Worm (Caenorhabditis elegans) whole organism, L4 larva: ENCODE measurements around the gene K07C11.7.

Experiments used
- F26F4.8 ChIP-seq: fragments of 200-800 bp; sonication (Bioruptor generic); conservative IDR thresholded peaks from 2 replicates; pipeline ENCODE4 v1.3.6; 2022; ENCODE audit warnings: missing genetic modification characterization, missing compliant biosample characterization
- F49E8.2 ChIP-seq: sonication (generic microtip); optimal IDR thresholded peaks from 2 replicates; lab custom pipeline; 2016; ENCODE audit warnings: missing compliant biosample characterization, mild to moderate bottlenecking, missing genetic modification characterization, borderline replicate concordance
- T26A8.4 ChIP-seq: fragments of 200-800 bp; sonication (Bioruptor generic); IDR thresholded peaks from 2 replicates; pipeline ENCODE4 v1.3.6; 2022; ENCODE audit warnings: missing genetic modification characterization, missing compliant biosample characterization
- Y105C5A.15 ChIP-seq: fragments of 200-800 bp; sonication (Bioruptor generic); IDR thresholded peaks from 2 replicates; pipeline ENCODE4 v1.3.6; 2022; ENCODE audit warnings: missing genetic modification characterization, missing compliant biosample characterization
- Y5F2A.4 ChIP-seq: fragments of 200-800 bp; sonication (Bioruptor generic); optimal IDR thresholded peaks from 2 replicates; lab custom pipeline; 2018; ENCODE audit warnings: mild to moderate bottlenecking, missing genetic modification characterization, missing compliant biosample characterization
- ZK337.2 ChIP-seq: fragments of 200-800 bp; sonication (Bioruptor generic); IDR thresholded peaks from 2 replicates; pipeline ENCODE4 v1.3.6; 2022; ENCODE audit warnings: missing genetic modification reagents, missing genetic modification characterization, missing compliant biosample characterization
- aha-1 ChIP-seq: fragments of 150-350 bp; peaks from one replicate; lab custom pipeline; 2014; ENCODE audit warnings: missing biosample characterization, missing genetic modification characterization
- ama-1 ChIP-seq: fragments of 150-350 bp; optimal IDR thresholded peaks from 2 replicates; lab custom pipeline; 2014; ENCODE audit warnings: inconsistent platforms, mixed read lengths
- ceh-20 ChIP-seq: fragments of 200-800 bp; sonication (Bioruptor generic); IDR thresholded peaks from 2 replicates; pipeline ENCODE4 v1.3.6; 2022; ENCODE audit warnings: missing genetic modification reagents, missing genetic modification characterization, missing compliant biosample characterization
- ceh-28 ChIP-seq: fragments of 150-350 bp; optimal IDR thresholded peaks from 2 replicates; lab custom pipeline; 2014; ENCODE audit warnings: missing biosample characterization, missing genetic modification reagents, missing genetic modification characterization
- ceh-44 ChIP-seq: fragments of 200-800 bp; sonication (Bioruptor generic); IDR thresholded peaks from 2 replicates; pipeline ENCODE4 v1.3.6; 2022; ENCODE audit warnings: missing genetic modification reagents, missing genetic modification characterization, missing compliant biosample characterization
- cey-2 ChIP-seq: sonication (generic microtip); optimal IDR thresholded peaks from 3 replicates; lab custom pipeline; 2017; ENCODE audit warnings: missing genetic modification characterization, mild to moderate bottlenecking, missing compliant biosample characterization, antibody characterized with exemption, borderline replicate concordance; ENCODE audit not compliant: insufficient read depth
- daf-16 ChIP-seq, 3 experiments: sonication (generic microtip); optimal IDR thresholded peaks; 2 replicates each; lab custom pipeline; 2016 to 2017; ENCODE audit warnings: missing genetic modification characterization in 3 of 3, missing genetic modification reagents in 3 of 3, mild to moderate bottlenecking in 2 of 3, missing compliant biosample characterization in 2 of 3, missing biosample characterization in 1 of 3, moderate library complexity in 1 of 3
- dmd-6 ChIP-seq: fragments of 200-800 bp; sonication (Bioruptor generic); IDR thresholded peaks from 2 replicates; pipeline ENCODE4 v1.3.6; 2022; ENCODE audit warnings: missing genetic modification reagents, missing genetic modification characterization, missing compliant biosample characterization
- dmd-8 ChIP-seq: fragments of 200-800 bp; sonication (Bioruptor generic); IDR thresholded peaks from 2 replicates; pipeline ENCODE4 v1.3.6; 2022; ENCODE audit warnings: missing genetic modification characterization, missing compliant biosample characterization
- duxl-1 ChIP-seq: sonication (generic microtip); optimal IDR thresholded peaks from 2 replicates; lab custom pipeline; 2016; ENCODE audit warnings: mild to moderate bottlenecking, missing genetic modification characterization, moderate library complexity, missing compliant biosample characterization; ENCODE audit not compliant: poor library complexity
- dve-1 ChIP-seq: sonication (generic microtip); optimal IDR thresholded peaks from 2 replicates; lab custom pipeline; 2017; ENCODE audit warnings: antibody characterized with exemption, mild to moderate bottlenecking, missing genetic modification characterization, missing compliant biosample characterization; ENCODE audit not compliant: insufficient read depth
- egl-43 ChIP-seq: fragments of 200-800 bp; sonication (Bioruptor generic); IDR thresholded peaks from 2 replicates; pipeline ENCODE4 v1.3.6; 2022; ENCODE audit warnings: missing genetic modification reagents, missing genetic modification characterization, missing compliant biosample characterization
- fos-1 ChIP-seq: fragments of 150-350 bp; optimal IDR thresholded peaks from 2 replicates; lab custom pipeline; 2014; ENCODE audit warnings: missing biosample characterization, missing genetic modification characterization
- gei-8 ChIP-seq: fragments of 200-800 bp; sonication (Bioruptor generic); optimal IDR thresholded peaks from 2 replicates; lab custom pipeline; 2018; ENCODE audit warnings: mild to moderate bottlenecking, missing genetic modification characterization, missing compliant biosample characterization
- hlh-30 ChIP-seq: sonication (generic microtip); optimal IDR thresholded peaks from 2 replicates; lab custom pipeline; 2017; ENCODE audit warnings: antibody characterized with exemption, mild to moderate bottlenecking, missing genetic modification characterization, missing compliant biosample characterization; ENCODE audit not compliant: insufficient read depth
- hmg-1.1 ChIP-seq: fragments of 200-800 bp; sonication (Bioruptor generic); IDR thresholded peaks from 2 replicates; pipeline ENCODE4 v1.3.6; 2022; ENCODE audit warnings: missing genetic modification reagents, missing genetic modification characterization, missing compliant biosample characterization
- lim-7 ChIP-seq: fragments of 200-800 bp; sonication (Bioruptor generic); IDR thresholded peaks from 2 replicates; pipeline ENCODE4 v1.3.6; 2022; ENCODE audit warnings: missing genetic modification characterization, missing compliant biosample characterization
- lin-38 ChIP-seq: fragments of 200-800 bp; sonication (Bioruptor generic); IDR thresholded peaks from 2 replicates; pipeline ENCODE4 v1.3.6; 2022; ENCODE audit warnings: missing genetic modification reagents, missing genetic modification characterization, missing compliant biosample characterization
- madf-5 ChIP-seq, 2 experiments: fragments of 200-800 bp; sonication (Bioruptor generic); IDR thresholded peaks; 2 replicates each; pipeline ENCODE4 v1.3.6; 2022; ENCODE audit warnings: missing compliant biosample characterization in 2 of 2, missing genetic modification characterization in 2 of 2
- madf-9 ChIP-seq: fragments of 200-800 bp; sonication (Bioruptor generic); conservative IDR thresholded peaks from 2 replicates; pipeline ENCODE4 v1.3.6; 2022; ENCODE audit warnings: missing genetic modification reagents, missing genetic modification characterization, missing compliant biosample characterization
- mdl-1 ChIP-seq, 2 experiments: fragments of 150-350 bp in 1 of 2; sonication (generic microtip) in 1 of 2; optimal IDR thresholded peaks; 2 replicates each; lab custom pipeline; 2014 to 2017; ENCODE audit warnings: missing biosample characterization in 2 of 2, missing genetic modification characterization in 2 of 2
- mdt-29 ChIP-seq: fragments of 200-800 bp; sonication (Bioruptor generic); IDR thresholded peaks from 2 replicates; pipeline ENCODE4 v1.3.6; 2022; ENCODE audit warnings: missing genetic modification reagents, missing genetic modification characterization, missing compliant biosample characterization
- mes-2 ChIP-seq: sonication (generic microtip); optimal IDR thresholded peaks from 2 replicates; lab custom pipeline; 2016; ENCODE audit warnings: missing genotype, mild to moderate bottlenecking, missing genetic modification characterization, missing compliant biosample characterization; ENCODE audit not compliant: poor library complexity, severe bottlenecking
- mxl-2 ChIP-seq: fragments of 200-800 bp; sonication (Bioruptor generic); conservative IDR thresholded peaks from 2 replicates; pipeline ENCODE4 v1.3.6; 2022; ENCODE audit warnings: missing genetic modification reagents, missing genetic modification characterization, missing compliant biosample characterization
- mxl-3 ChIP-seq: fragments of 200-800 bp; sonication (Bioruptor generic); optimal IDR thresholded peaks from 2 replicates; lab custom pipeline; 2018; ENCODE audit warnings: mild to moderate bottlenecking, missing genetic modification characterization, missing compliant biosample characterization
- nhr-10 ChIP-seq: fragments of 150-350 bp; optimal IDR thresholded peaks from 2 replicates; lab custom pipeline; 2014; ENCODE audit warnings: missing biosample characterization, missing genetic modification characterization
- nhr-102 ChIP-seq: sonication (generic microtip); optimal IDR thresholded peaks from 2 replicates; lab custom pipeline; 2016; ENCODE audit warnings: mild to moderate bottlenecking, missing genetic modification characterization, moderate library complexity, missing compliant biosample characterization
- nhr-111 ChIP-seq: fragments of 200-800 bp; sonication (Bioruptor generic); optimal IDR thresholded peaks from 2 replicates; lab custom pipeline; 2018; ENCODE audit warnings: mild to moderate bottlenecking, missing genetic modification characterization, missing compliant biosample characterization
- nhr-6 ChIP-seq: fragments of 150-350 bp; optimal IDR thresholded peaks from 2 replicates; lab custom pipeline; 2014; ENCODE audit warnings: missing biosample characterization, missing genetic modification characterization
- pha-4 ChIP-seq, 2 experiments: fragments of 150-350 bp in 1 of 2; fragments of 200-800 bp in 1 of 2; sonication (Bioruptor generic) in 1 of 2; IDR thresholded peaks in 1 of 2; optimal IDR thresholded peaks in 1 of 2; 2 replicates each; pipeline versions ENCODE4 v1.3.6 to Lab custom; 2014 to 2022; ENCODE audit warnings: missing genetic modification characterization in 2 of 2, missing genetic modification reagents in 2 of 2, missing biosample characterization in 1 of 2, missing compliant biosample characterization in 1 of 2
- pqm-1 ChIP-seq: sonication (generic microtip); optimal IDR thresholded peaks from 2 replicates; lab custom pipeline; 2017; ENCODE audit warnings: missing biosample characterization, missing genetic modification characterization
- rbr-2 ChIP-seq: sonication (generic microtip); optimal IDR thresholded peaks from 2 replicates; lab custom pipeline; 2016; ENCODE audit warnings: missing genotype, missing genetic modification characterization, missing compliant biosample characterization
- skn-1 ChIP-seq: fragments of 150-350 bp; optimal IDR thresholded peaks from 2 replicates; lab custom pipeline; 2014; ENCODE audit warnings: missing biosample characterization, missing genetic modification characterization
- snpc-1.2 ChIP-seq: fragments of 200-800 bp; sonication (Bioruptor generic); IDR thresholded peaks from 2 replicates; pipeline ENCODE4 v1.3.6; 2022; ENCODE audit warnings: missing genetic modification reagents, missing genetic modification characterization, missing compliant biosample characterization
- snpc-4 ChIP-seq: fragments of 150-350 bp; optimal IDR thresholded peaks from 2 replicates; lab custom pipeline; 2014; ENCODE audit warnings: missing biosample characterization, missing genetic modification characterization
- tra-1 ChIP-seq: fragments of 200-800 bp; sonication (Bioruptor generic); IDR thresholded peaks from 2 replicates; pipeline ENCODE4 v1.3.6; 2022; ENCODE audit warnings: missing genetic modification reagents, missing genetic modification characterization, missing compliant biosample characterization
- unc-39 ChIP-seq: sonication (generic microtip); optimal IDR thresholded peaks from 2 replicates; lab custom pipeline; 2017; ENCODE audit warnings: missing biosample characterization, missing genetic modification characterization
- vab-7 ChIP-seq: fragments of 200-800 bp; sonication (Bioruptor generic); IDR thresholded peaks from 2 replicates; pipeline ENCODE4 v1.3.6; 2022; ENCODE audit warnings: missing genetic modification reagents, missing genetic modification characterization, missing compliant biosample characterization
- zfp-2 ChIP-seq: sonication (generic microtip); optimal IDR thresholded peaks from 2 replicates; lab custom pipeline; 2016; ENCODE audit warnings: mild to moderate bottlenecking, missing genetic modification characterization, missing compliant biosample characterization
- ztf-11 ChIP-seq: fragments of 150-350 bp; optimal IDR thresholded peaks from 2 replicates; lab custom pipeline; 2014; ENCODE audit warnings: missing biosample characterization, missing genetic modification characterization

K07C11.7 gene

ce11 chrV:8235331-8235730 lies 21.6 kb upstream of the K07C11.7 start (continued):
- TF ChIP-seq dmd-8 (0 out of 2 replicates have a peak, but pooled peaks have one; percentile 32), nhr-102 (peak; percentile 35), tra-1 (no peak), nhr-111 (GFP tag; lab: Kevin White, UChicago) (peak; percentile 49), lim-7 (GFP tag; lab: Robert Waterston, UW) (peak; percentile 70), vab-7 (GFP tag; lab: Robert Waterston, UW) (peak; percentile 41; the same call in 1 of the 2 replicates), nhr-6 (no peak), dmd-6 (GFP tag; lab: Robert Waterston, UW) (peak; percentile 49; the same call in 1 of the 2 replicates), ZK337.2 (no peak), gei-8 (GFP tag; lab: Kevin White, UChicago) (peak; percentile 18), hmg-1.1 (GFP tag; lab: Robert Waterston, UW) (peak; percentile 55), dve-1 (peak; percentile 66)

ce11 chrV:8230056-8230455 lies 16.3 kb upstream of the K07C11.7 start:
- TF ChIP-seq snpc-1.2 (GFP tag; lab: Robert Waterston, UW) = peak; percentile 32; the same call in 1 of the 2 replicates
- TF ChIP-seq pha-4 (GFP tag; IDR thresholded peaks at IDR 0.05; lab: Robert Waterston, UW) = no peak
- no peak for TF ChIP-seq pha-4 (tag; optimal IDR thresholded peaks at IDR 0.05; lab: Kevin White, UChicago)
- TF ChIP-seq madf-5 (GFP tag; IDR thresholded peaks at IDR 0.05; lab: Robert Waterston, UW) = 0 out of 4 replicates have a peak, but pooled peaks have one; percentile 38
- peak; percentile 52 for TF ChIP-seq dmd-6 (GFP tag; lab: Robert Waterston, UW)
- TF ChIP-seq zfp-2 (tag; lab: Kevin White, UChicago) = no peak
- TF ChIP-seq fos-1 = no peak
- TF ChIP-seq unc-39 = no peak
- no peak for TF ChIP-seq ceh-28 (tag; lab: Kevin White, UChicago)
- TF ChIP-seq madf-9 (GFP tag; lab: Robert Waterston, UW) = 0 out of 2 replicates have a peak, but pooled peaks have one; percentile 35
- TF ChIP-seq egl-43 (GFP tag; lab: Robert Waterston, UW) = peak; percentile 75
- peak; percentile 60; the same call in 1 of the 2 replicates for TF ChIP-seq vab-7 (GFP tag; lab: Robert Waterston, UW)
- no peak for TF ChIP-seq lin-38
- TF ChIP-seq mes-2 (tag; lab: Kevin White, UChicago) = peak; percentile 64
- TF ChIP-seq hmg-1.1 (GFP tag; lab: Robert Waterston, UW) = 0 out of 2 replicates have a peak, but pooled peaks have one; percentile 29
- TF ChIP-seq hlh-30 = peak; percentile 0
- peak; percentile 53; the same call in 1 of the 2 replicates for TF ChIP-seq ceh-44 (GFP tag; lab: Robert Waterston, UW)
- TF ChIP-seq daf-16 (GFP tag; optimal IDR thresholded peaks at IDR 0.05; lab: Kevin White, UChicago) = no peak
- peak; percentile 33 for TF ChIP-seq daf-16 (tag; optimal IDR thresholded peaks at IDR 0.05; lab: Kevin White, UChicago)
- no peak for TF ChIP-seq mdl-1 (tag; optimal IDR thresholded peaks at IDR 0.05; lab: Kevin White, UChicago)
- no peak for TF ChIP-seq skn-1 (tag; lab: Kevin White, UChicago)
- TF ChIP-seq ama-1 (lab: Kevin White, UChicago) = no peak
- TF ChIP-seq mxl-2 (GFP tag; lab: Robert Waterston, UW) = no peak
- peak; percentile 47; the same call in 1 of the 2 replicates for TF ChIP-seq T26A8.4 (GFP tag; lab: Robert Waterston, UW)
- no peak for TF ChIP-seq ceh-20 (GFP tag; lab: Robert Waterston, UW)
- TF ChIP-seq mdt-29 (GFP tag; lab: Robert Waterston, UW) = no peak
- TF ChIP-seq mxl-3 (GFP tag; lab: Kevin White, UChicago) = peak; percentile 18
- peak; percentile 6 for TF ChIP-seq duxl-1
- peak; percentile 55 for TF ChIP-seq snpc-4 (tag; lab: Kevin White, UChicago)
- TF ChIP-seq dmd-8 = 0 out of 2 replicates have a peak, but pooled peaks have one; percentile 32
- TF ChIP-seq cey-2 = no peak
- no peak for TF ChIP-seq F49E8.2 (tag; lab: Kevin White, UChicago)
- TF ChIP-seq nhr-10 (tag; lab: Kevin White, UChicago) = no peak
- TF ChIP-seq Y105C5A.15 (GFP tag; lab: Robert Waterston, UW) = no peak
- TF ChIP-seq F26F4.8 (GFP tag; lab: Robert Waterston, UW) = 0 out of 2 replicates have a peak, but pooled peaks have one; percentile 21
- no peak for TF ChIP-seq rbr-2 (tag; lab: Kevin White, UChicago)
- TF ChIP-seq gei-8 (GFP tag; lab: Kevin White, UChicago) = no peak
- TF ChIP-seq aha-1 = peak; percentile 54
- TF ChIP-seq ztf-11 (tag; lab: Kevin White, UChicago) = no peak
- peak; percentile 77 for TF ChIP-seq lim-7 (GFP tag; lab: Robert Waterston, UW)
- TF ChIP-seq pqm-1 (tag; lab: Kevin White, UChicago) = no peak
- TF ChIP-seq Y5F2A.4 (GFP tag; lab: Kevin White, UChicago) = no peak
- TF ChIP-seq ZK337.2 = peak; percentile 26; the same call in 1 of the 2 replicates
- TF ChIP-seq tra-1 = 0 out of 2 replicates have a peak, but pooled peaks have one; percentile 54
